Fruit fly (Drosophila melanogaster): Measurements from ENCODE around the gene RtGEF.

dm6 chr2L:20321207-20321773 lies 28.9 kb upstream of the RtGEF start:
- TF ChIP-seq CG8478 (optimal IDR thresholded peaks at IDR 0.05) (no peak), CTCF (optimal IDR thresholded peaks at IDR 0.05) (no peak)

Data from S2 (cell line).